Fruit fly (Drosophila melanogaster) S2 (cell line): ENCODE measurements around the gene Ccp84Ae.
A peak's percentile ranks its signal among the peaks of the same experiment; 100 is the strongest.

Experiments
- CG8478 ChIP-seq: fragments of >200 bp; optimal IDR thresholded peaks from 2 replicates; lab custom pipeline; 2018
- CTCF ChIP-seq, 2 experiments: fragments of >200 bp; optimal IDR thresholded peaks; 2 replicates each; lab custom pipeline; 2018

The Ccp84Ae gene

DNA sequence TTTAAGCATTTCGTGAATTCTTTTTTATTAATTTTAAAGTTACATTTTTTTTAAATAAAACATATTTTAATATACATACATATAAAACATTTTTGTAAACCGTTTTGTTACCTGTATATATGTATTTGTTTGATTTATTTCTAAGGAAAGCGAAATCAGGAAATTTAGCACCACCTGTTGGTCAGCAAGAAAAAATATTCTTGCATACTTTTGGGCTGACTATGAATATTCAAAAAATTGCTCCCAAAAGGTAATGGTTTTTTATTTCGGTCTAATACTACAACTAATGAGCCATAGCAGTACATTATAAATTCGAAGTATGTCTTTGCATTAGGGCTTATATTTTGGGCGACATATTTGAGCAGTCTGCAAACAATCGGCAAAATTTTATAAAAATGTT is 7.9 kb downstream of the Ccp84Ae start:
- TF ChIP-seq CG8478 (lab: Kevin White, UChicago) (no peak), CTCF (optimal IDR thresholded peaks at IDR 0.05; lab: Kevin White, UChicago) (peak; percentile 76 to 91)

DNA sequence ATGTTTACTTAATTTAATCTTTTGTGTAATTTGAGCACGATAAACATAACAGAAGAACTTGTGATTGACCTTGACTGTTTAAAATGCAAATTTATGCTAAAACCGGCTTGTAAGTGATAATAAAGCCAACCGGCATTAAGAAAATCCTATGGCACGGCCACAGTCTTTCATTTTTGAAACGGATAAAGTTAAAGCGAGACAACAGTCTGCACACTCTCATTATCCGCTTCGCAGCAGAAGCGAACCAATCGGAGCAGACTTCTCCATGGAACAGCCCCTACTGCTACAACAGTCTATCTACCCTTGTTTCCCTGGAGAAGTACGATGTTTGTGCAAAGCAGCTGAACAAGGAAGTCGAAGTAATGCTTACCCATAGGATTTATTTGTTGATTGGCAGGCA is 8.4 kb downstream of the Ccp84Ae start:
- TF ChIP-seq CTCF (optimal IDR thresholded peaks at IDR 0.05; lab: Kevin White, UChicago) (peak in 1 of 2 experiments; percentile 16), CG8478 (lab: Kevin White, UChicago) (no peak)

DNA sequence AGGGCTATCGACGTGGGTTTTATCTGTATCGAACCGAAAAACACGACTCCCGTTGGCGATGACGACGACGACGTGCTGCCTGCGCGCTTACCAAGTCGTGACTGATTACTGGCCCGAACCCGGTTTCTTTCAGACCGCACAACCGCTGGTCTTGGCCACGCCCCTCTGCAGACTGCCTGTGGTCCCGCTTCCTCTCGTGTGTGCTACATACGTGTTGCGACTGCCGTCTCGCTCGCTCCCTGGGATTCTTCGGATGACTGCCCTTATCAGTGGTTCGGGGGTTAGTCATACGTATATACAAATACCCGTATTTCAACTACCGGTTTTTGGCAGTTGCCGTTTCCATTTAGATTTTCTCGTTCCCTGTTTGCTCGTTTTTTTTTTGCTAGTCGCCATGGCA is 13.1 kb downstream of the Ccp84Ae start, which contains the start of gene lab:
Gene lab, minus strand, starts transcription at position 111 of the 400 bp plus-strand sequence.
- no peak for TF ChIP-seq CG8478 (lab: Kevin White, UChicago)
- TF ChIP-seq CTCF (optimal IDR thresholded peaks at IDR 0.05; lab: Kevin White, UChicago): peak in 1 of 2 experiments; percentile 18

DNA sequence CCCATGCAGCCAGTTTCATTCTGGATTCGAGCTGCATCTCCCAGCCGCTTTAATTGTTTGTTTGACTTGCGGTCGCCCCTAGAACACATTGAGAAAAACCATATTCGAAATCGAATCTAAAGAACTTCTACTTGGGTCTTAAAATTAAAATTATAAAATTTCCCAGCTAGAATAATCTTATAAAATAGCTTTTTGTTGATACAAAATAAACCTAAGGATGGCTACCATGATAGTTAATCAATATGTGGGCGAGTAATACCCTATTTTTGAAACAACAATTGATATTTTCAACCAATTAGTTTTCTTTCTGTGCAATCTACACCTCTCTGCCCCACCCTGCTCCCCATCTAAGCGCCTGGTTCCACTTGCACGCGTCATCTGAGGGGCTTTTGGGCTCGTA is 17.0 kb downstream of the Ccp84Ae start:
- TF ChIP-seq CTCF (optimal IDR thresholded peaks at IDR 0.05; lab: Kevin White, UChicago) (no peak), CG8478 (lab: Kevin White, UChicago) (no peak)

DNA sequence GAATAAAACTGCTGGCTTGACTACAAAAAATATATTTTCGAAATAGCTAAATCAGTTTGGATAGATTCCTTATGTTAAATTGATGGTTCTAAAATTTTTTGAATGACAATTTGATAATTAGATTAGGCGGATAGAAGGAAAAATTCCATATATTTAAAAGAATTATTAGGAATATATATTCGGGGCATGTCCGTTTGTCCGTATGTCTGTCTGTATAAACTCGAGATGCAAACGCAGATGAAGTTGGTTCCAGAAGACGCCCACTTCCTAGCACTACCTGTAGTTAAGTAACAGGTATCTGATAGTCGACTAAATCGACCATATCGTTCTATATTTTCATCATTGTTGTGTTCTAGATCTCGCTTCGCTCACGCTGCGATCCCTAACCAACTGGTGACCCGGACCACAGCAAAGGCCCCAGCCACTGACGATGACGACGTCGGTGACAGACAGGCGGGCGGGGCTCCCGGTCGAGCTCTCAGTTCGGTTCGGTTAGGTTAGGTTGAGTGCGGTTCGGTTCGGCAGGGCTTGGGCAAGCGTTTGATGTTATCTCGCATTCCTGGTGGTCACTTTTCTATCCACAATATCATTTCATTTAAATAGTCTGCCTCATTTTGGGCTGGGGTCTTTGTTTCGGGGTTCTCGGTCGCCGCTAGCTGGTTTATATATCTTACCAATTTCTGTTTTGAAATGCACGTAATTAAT is 19.1 kb downstream of the Ccp84Ae start:
- TF ChIP-seq CTCF (optimal IDR thresholded peaks at IDR 0.05; lab: Kevin White, UChicago) (no peak), CG8478 (lab: Kevin White, UChicago) (no peak)

DNA sequence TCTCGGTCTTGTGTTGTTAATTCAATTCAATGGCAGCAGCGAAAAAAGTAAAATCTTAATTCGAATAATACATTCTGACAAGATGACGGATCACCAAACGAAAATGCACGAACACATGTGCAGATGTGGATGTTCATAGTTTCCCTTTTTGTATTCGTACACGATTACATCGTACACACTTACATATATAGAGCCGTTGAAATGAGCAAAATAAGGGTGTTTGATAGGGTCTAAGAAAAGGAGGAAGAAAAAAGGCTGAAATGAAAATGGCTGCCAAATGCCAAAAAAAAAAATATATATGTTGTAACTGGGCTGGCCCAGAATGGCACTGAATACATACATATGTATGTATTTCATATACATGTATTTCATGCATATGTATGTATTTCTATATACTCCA is 23.3 kb downstream of the Ccp84Ae start:
- TF ChIP-seq CG8478 (lab: Kevin White, UChicago) (no peak), CTCF (optimal IDR thresholded peaks at IDR 0.05; lab: Kevin White, UChicago) (no peak)

DNA sequence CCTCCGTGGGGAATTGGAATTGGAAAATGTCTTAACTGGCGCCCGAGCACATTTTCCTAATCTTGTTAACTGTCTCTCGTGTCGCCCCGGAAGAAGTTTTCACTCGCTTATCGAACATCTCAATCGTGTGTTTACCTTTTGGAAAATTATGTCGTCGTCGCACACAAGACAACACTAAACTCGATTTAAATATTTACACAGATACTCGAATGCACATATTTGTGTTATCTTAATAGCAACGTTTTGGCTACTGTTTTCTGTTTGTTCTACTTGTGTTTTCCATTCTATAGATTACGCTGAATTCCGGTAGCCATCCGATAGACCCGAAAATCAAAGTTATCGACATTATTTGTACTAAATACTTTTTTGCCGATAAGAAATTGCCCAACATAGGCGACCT is 24.3 kb downstream of the Ccp84Ae start:
- TF ChIP-seq CG8478 (lab: Kevin White, UChicago) (no peak), CTCF (optimal IDR thresholded peaks at IDR 0.05; lab: Kevin White, UChicago) (no peak)

DNA sequence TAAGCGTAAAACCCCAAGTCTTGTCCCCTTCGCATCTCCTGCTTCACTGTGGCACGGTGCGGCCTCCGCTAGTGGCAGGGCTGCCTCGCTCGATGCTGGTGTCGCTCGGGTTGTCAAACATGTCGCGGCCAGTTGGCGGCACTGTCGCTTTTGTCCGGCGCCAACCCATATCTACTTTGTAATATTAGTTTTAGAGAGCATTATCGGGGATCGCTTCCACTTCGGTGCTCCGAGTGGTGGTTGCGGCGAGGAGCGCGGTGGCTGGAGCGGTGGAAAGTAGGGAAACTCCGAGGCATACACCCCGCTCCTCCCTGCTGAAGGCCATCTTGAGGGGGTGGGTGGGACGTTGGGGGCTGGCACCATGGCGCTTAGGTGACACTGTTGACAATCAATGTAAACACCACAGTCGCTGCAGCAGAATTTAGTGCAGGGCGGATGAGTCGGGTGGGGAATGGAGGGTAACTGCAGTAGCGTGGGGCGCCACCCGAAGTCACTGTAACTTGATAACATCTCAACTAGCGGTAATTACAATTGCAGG is 26.4 kb downstream of the Ccp84Ae start:
- TF ChIP-seq CG8478 (lab: Kevin White, UChicago) (no peak), CTCF (optimal IDR thresholded peaks at IDR 0.05; lab: Kevin White, UChicago) (no peak)

DNA sequence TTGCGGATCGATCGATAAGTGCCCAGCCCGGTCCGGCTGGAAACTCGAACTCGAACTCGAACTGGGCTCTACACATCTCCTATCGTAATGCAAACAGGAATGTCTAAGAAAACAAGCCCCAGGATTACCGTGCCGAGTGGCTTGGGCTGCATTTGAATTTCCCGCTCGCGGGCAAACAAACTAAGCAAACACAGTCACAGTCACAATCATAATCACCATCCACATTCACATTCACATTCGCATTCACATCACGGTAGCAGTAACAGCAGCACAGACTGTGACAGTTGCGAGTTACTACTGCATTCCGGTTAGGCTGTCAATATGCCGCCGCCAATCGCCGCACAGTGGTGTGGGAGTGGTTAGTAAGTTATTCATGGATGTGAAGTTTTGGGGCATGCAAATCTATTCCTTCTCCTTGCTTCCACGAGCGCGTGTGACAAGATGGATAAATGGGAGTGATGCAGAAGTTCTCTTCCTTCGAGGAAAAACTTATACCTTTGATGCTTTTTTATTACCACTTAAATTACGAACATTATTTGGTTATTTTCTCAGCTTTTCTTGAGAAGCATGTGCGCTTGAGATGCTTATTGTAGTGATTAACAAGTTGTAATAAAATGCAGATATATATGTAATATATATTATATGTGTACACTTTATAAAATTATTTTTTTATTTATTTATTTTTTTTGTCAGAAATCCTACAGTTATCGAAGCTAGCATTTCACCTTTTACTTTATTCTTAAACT is 27.0 kb downstream of the Ccp84Ae start:
- TF ChIP-seq CTCF (optimal IDR thresholded peaks at IDR 0.05; lab: Kevin White, UChicago): no peak
- TF ChIP-seq CG8478 (lab: Kevin White, UChicago): no peak

DNA sequence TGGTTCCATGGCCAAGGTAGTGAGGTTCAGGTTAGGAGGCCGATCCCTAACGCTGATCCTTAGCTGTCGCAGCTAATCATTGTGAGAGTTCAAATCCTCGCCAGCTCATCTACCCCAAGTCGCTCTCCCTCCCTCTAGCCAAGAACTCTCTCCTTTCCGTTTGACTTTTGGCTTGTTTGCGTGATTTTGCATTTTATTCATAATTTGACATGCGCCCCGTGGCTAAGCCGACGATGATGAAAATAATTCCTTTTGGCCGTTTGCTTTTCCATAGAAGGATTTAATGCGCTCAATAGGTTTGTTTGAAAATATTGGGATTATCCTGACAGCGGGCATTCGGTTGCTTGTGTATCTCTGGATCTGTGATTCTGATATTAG is 28.3 kb downstream of the Ccp84Ae start:
- no peak for TF ChIP-seq CTCF (optimal IDR thresholded peaks at IDR 0.05; lab: Kevin White, UChicago)
- no peak for TF ChIP-seq CG8478 (lab: Kevin White, UChicago)

DNA sequence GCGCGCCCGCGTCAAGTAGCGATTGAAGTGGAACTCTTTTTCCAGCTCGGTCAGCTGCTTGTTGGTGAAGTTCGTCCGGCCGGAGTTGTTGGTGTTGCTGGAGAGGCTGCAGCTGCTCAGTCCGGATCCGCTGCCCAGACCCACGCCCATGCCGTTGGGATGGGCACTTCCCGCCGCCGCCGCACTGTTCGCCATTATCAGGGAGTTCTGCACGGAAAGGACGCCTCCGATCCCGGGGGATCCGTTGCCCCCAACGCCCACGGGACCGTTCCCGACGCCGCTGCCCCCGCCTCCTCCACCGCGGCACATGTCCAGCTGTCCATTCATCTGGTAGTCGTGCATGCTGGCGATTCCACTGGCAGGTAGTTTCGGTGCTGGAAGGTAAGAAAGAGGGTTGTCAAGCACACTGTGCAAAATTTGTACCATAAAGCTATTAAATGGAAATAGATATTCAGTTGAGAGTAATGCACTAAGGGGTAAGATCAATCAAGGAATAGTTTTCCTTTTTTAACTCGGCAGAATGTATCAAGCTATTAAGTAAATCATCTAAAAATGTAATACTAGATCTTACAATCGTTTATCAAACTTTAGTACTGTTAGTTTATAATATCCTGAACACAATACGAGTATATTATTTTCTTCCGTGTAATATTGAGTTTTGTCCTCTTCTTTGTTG is 28.8 kb downstream of the Ccp84Ae start:
- no peak for TF ChIP-seq CG8478 (lab: Kevin White, UChicago)
- no peak for TF ChIP-seq CTCF (optimal IDR thresholded peaks at IDR 0.05; lab: Kevin White, UChicago)

DNA sequence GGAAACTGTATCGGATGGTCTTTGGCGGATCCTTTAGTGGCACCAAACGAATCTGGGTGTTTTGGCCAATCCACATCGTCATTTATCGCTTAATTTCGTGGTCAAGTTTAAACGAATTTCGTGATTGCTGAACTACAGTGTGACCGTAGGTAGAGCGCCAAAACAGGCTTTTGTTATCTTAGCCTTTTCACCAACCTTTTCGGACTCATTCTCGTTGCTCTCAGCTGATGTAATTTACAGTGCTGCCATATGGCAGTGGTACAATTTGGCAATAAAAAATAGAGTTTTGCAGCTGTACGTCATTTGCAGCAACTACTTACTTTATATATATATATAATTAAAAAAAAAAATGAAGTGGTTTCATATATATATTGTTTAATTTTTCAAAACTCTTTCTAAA is 31.6 kb downstream of the Ccp84Ae start, which contains the start of gene agt:
Gene agt, minus strand, starts transcription at position 160 of the 400 bp plus-strand sequence.
- TF ChIP-seq CG8478 (lab: Kevin White, UChicago) (no peak), CTCF (optimal IDR thresholded peaks at IDR 0.05; lab: Kevin White, UChicago) (peak; percentile 70 to 74)

DNA sequence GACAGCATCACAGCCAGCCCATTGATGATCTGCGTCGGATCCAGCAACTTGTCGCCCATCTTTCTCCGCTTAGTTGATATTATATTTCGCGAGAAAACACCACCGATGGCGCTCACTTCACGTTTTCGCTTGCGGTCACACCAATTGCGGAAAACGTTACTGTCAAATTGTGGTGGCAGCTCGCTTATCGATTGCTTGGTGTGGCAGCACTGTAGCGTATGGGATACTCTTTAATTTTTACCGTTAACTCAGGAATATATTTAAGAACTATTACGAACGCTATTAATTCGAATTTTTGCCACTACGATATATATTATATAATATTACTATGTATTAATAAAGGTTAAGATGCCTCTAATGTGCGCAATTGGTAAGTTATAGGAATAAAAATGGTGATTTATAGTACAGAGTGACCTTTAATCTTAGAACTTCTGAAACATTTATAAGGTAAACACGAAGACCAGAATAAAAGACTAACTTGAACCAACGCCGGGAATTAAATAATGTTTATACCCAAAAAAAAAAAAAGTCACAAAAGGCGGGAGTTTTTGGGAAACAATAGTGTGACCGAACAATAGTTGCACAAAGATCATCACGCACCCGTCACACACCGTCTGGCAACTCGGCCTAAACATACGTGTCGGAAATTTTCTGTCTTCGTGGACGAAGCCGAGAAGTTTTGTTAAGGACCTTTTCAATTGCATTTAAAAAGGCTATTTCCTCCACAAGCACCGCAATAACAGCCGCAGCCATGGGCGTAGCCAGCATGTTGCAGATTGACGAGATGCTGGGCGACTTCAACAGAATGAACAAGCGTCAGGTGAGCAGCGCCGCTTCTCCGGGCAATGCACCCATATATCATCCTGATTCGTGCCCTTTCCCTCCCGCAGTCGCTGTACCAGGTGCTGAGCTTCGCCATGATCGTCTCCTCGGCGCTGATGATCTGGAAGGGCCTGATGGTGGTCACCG is 34.0 kb downstream of the Ccp84Ae start, which contains the start of the genes CG1307 and twr:
Gene CG1307, minus strand, starts transcription at position 165 of the 969 bp plus-strand sequence.
Gene twr, plus strand, starts transcription at position 605 of the 969 bp plus-strand sequence.
- TF ChIP-seq CG8478 (lab: Kevin White, UChicago) (no peak), CTCF (optimal IDR thresholded peaks at IDR 0.05; lab: Kevin White, UChicago) (peak; percentile 6 to 56)
